Fruit fly (Drosophila melanogaster) Kc167 (cell line): Measurements from ENCODE around the gene und.

Source experiments
- Myc ChIP-seq: fragments of >200 bp; optimal IDR thresholded peaks from 2 replicates; lab custom pipeline; 2017; ENCODE audit warnings: missing external identifiers
- h ChIP-seq: fragments of >200 bp; optimal IDR thresholded peaks from 3 replicates; lab custom pipeline; 2018; ENCODE audit warnings: missing external identifiers
- insv ChIP-seq: fragments of >200 bp; optimal IDR thresholded peaks from 3 replicates; lab custom pipeline; 2018; ENCODE audit warnings: missing external identifiers
- psq ChIP-seq: fragments of >200 bp; optimal IDR thresholded peaks from 2 replicates; lab custom pipeline; 2017; ENCODE audit warnings: missing external identifiers
- ttk ChIP-seq: sonication (Bioruptor generic); optimal IDR thresholded peaks from 2 replicates; lab custom pipeline; 2017; ENCODE audit warnings: missing external identifiers

- no peak for TF ChIP-seq psq
- TF ChIP-seq insv, result no peak
- no peak for TF ChIP-seq h
- no peak for TF ChIP-seq Myc (lab: Kevin White, UChicago)
- TF ChIP-seq ttk (lab: Kevin White, UChicago), result no peak
Measured at dm6 chr2L:9785917-9786432, 22.8 kb downstream of the und start.
